Fruit fly (Drosophila melanogaster) whole organism, embryonic: Measurements from ENCODE around the gene CG13110.

Experiments used
- CG10543 ChIP-seq: fragments of 200-800 bp; sonication (Bioruptor generic); optimal IDR thresholded peaks from 3 replicates; lab custom pipeline; 2017; ENCODE audit warnings: missing biosample characterization, mild to moderate bottlenecking, missing genetic modification characterization, moderate library complexity
- CG11695 ChIP-seq: fragments of 200-800 bp; sonication (Bioruptor generic); IDR thresholded peaks from 3 replicates; pipeline ENCODE4 v1.3.6; 2022; ENCODE audit warnings: missing biosample characterization, missing genetic modification characterization
- CG11696 ChIP-seq: fragments of 200-800 bp; sonication (Bioruptor generic); IDR thresholded peaks from 2 replicates; pipeline ENCODE4 v1.3.6; 2022; ENCODE audit warnings: missing biosample characterization, missing genetic modification characterization
- CG14050 ChIP-seq: fragments of 200-800 bp; sonication (Bioruptor generic); IDR thresholded peaks from 3 replicates; pipeline ENCODE4 v1.3.6; 2022; ENCODE audit warnings: missing biosample characterization, missing genetic modification characterization
- CG33213 ChIP-seq: fragments of 200-800 bp; sonication (Bioruptor generic); optimal IDR thresholded peaks from 3 replicates; lab custom pipeline; 2016; ENCODE audit warnings: missing biosample characterization, missing genetic modification characterization
- CG4854 ChIP-seq: fragments of 200-800 bp; sonication (Bioruptor generic); optimal IDR thresholded peaks from 2 replicates; lab custom pipeline; 2016; ENCODE audit warnings: missing biosample characterization, missing genetic modification characterization, inconsistent platforms
- CG9437 ChIP-seq: fragments of 200-800 bp; sonication (Bioruptor generic); optimal IDR thresholded peaks from 2 replicates; lab custom pipeline; 2018; ENCODE audit warnings: missing biosample characterization, mild to moderate bottlenecking, missing genetic modification characterization
- CTCF ChIP-seq: fragments of 200-800 bp; sonication (Bioruptor generic); optimal IDR thresholded peaks from 2 replicates; lab custom pipeline; 2017; ENCODE audit warnings: missing biosample characterization, mild to moderate bottlenecking, missing genetic modification characterization, moderate library complexity
- MTF-1 ChIP-seq: fragments of 200-800 bp; sonication (Bioruptor generic); optimal IDR thresholded peaks from 2 replicates; lab custom pipeline; 2018; ENCODE audit warnings: missing biosample characterization, mild to moderate bottlenecking, missing genetic modification characterization, borderline replicate concordance
- NfI ChIP-seq: fragments of 200-800 bp; sonication (Bioruptor generic); optimal IDR thresholded peaks from 3 replicates; lab custom pipeline; 2018; ENCODE audit warnings: missing biosample characterization, mild to moderate bottlenecking, missing genetic modification characterization, moderate library complexity
- dan ChIP-seq: fragments of 200-800 bp; sonication (Bioruptor generic); IDR thresholded peaks from 2 replicates; pipeline ENCODE4 v1.3.6; 2022; ENCODE audit warnings: missing biosample characterization, missing genetic modification characterization
- her ChIP-seq: fragments of 200-800 bp; sonication (Bioruptor generic); optimal IDR thresholded peaks from 2 replicates; lab custom pipeline; 2016; ENCODE audit warnings: missing biosample characterization, missing genetic modification characterization
- psq ChIP-seq: fragments of 200-800 bp; sonication (Bioruptor generic); optimal IDR thresholded peaks from 2 replicates; lab custom pipeline; 2017; ENCODE audit warnings: missing biosample characterization, missing genetic modification characterization

- TF ChIP-seq CTCF = no peak
- TF ChIP-seq CG14050 (GFP tag; lab: Robert Waterston, UW) = no peak
- no peak for TF ChIP-seq CG11695 (GFP tag; lab: Robert Waterston, UW)
- no peak for TF ChIP-seq CG9437 (GFP tag; lab: Kevin White, UChicago)
- TF ChIP-seq MTF-1 (GFP tag; lab: Kevin White, UChicago) = no peak
- no peak for TF ChIP-seq CG33213
- no peak for TF ChIP-seq CG11696 (GFP tag; lab: Robert Waterston, UW)
- TF ChIP-seq CG10543 (GFP tag; lab: Kevin White, UChicago) = no peak
- no peak for TF ChIP-seq CG4854 (GFP tag; lab: Kevin White, UChicago)
- TF ChIP-seq dan (GFP tag; lab: Robert Waterston, UW) = no peak
- no peak for TF ChIP-seq her (GFP tag; lab: Kevin White, UChicago)
- TF ChIP-seq psq = no peak
- no peak for TF ChIP-seq NfI (GFP tag; lab: Kevin White, UChicago)
Observed at dm6 chr2L:9321022-9321421, 29.2 kb upstream of the CG13110 start.
